Fruit fly (Drosophila melanogaster) whole organism, wandering third instar larva: ENCODE measurements around the gene CG17211.

ENCODE experiments used
- Abd-B ChIP-seq: fragments of >200 bp; optimal IDR thresholded peaks from 2 replicates; lab custom pipeline; 2017; ENCODE audit warnings: missing biosample characterization, missing genetic modification characterization
- CG32264 ChIP-seq: fragments of 200-800 bp; sonication (Bioruptor generic); optimal IDR thresholded peaks from 2 replicates; lab custom pipeline; 2016; ENCODE audit warnings: missing biosample characterization, missing genetic modification characterization
- CG9705 ChIP-seq: fragments of 200-800 bp; sonication (Bioruptor generic); optimal IDR thresholded peaks from 2 replicates; lab custom pipeline; 2018; ENCODE audit warnings: missing biosample characterization, mild to moderate bottlenecking, missing genetic modification characterization
- CrebA ChIP-seq: fragments of 200-800 bp; sonication (Bioruptor generic); optimal IDR thresholded peaks from 2 replicates; lab custom pipeline; 2016; ENCODE audit warnings: missing biosample characterization, mild to moderate bottlenecking, missing genetic modification characterization, borderline replicate concordance
- Dfd ChIP-seq: fragments of >200 bp; optimal IDR thresholded peaks from 2 replicates; lab custom pipeline; 2017; ENCODE audit warnings: missing biosample characterization, missing genetic modification characterization
- Dif ChIP-seq: fragments of 200-275, 200-300 bp; sonication (Bioruptor generic); optimal IDR thresholded peaks from 2 replicates; lab custom pipeline; 2018; ENCODE audit warnings: missing biosample characterization, missing genetic modification characterization; ENCODE audit not compliant: partially characterized antibody
- GATAd ChIP-seq: sonication (Bioruptor generic); optimal IDR thresholded peaks from 2 replicates; lab custom pipeline; 2016; ENCODE audit warnings: missing biosample characterization, missing genetic modification characterization
- HLH106 ChIP-seq: fragments of 200-800 bp; optimal IDR thresholded peaks from 3 replicates; lab custom pipeline; 2019; ENCODE audit warnings: missing biosample characterization, mild to moderate bottlenecking, missing genetic modification characterization, moderate library complexity
- Hnf4 ChIP-seq: fragments of 200-800 bp; sonication (Bioruptor generic); optimal IDR thresholded peaks from 2 replicates; lab custom pipeline; 2016; ENCODE audit warnings: missing biosample characterization, mild to moderate bottlenecking, missing genetic modification characterization
- Hr78 ChIP-seq: fragments of >200 bp; optimal IDR thresholded peaks from 2 replicates; lab custom pipeline; 2017; ENCODE audit warnings: missing biosample characterization, missing genetic modification characterization
- Hr83 ChIP-seq: fragments of 200-300 bp; sonication (Bioruptor generic); optimal IDR thresholded peaks from 2 replicates; lab custom pipeline; 2016; ENCODE audit warnings: missing biosample characterization, mild to moderate bottlenecking, missing genetic modification characterization, moderate library complexity; ENCODE audit not compliant: poor library complexity, severe bottlenecking
- Jra ChIP-seq: sonication (Bioruptor generic); optimal IDR thresholded peaks from 2 replicates; lab custom pipeline; 2016; ENCODE audit warnings: missing biosample characterization, missing genetic modification characterization
- Mio ChIP-seq: sonication (Bioruptor generic); optimal IDR thresholded peaks from 2 replicates; lab custom pipeline; 2016; ENCODE audit warnings: missing biosample characterization, missing genetic modification characterization
- Myc ChIP-seq: fragments of >200 bp; optimal IDR thresholded peaks from 2 replicates; lab custom pipeline; 2017
- N ChIP-seq: fragments of >200 bp; optimal IDR thresholded peaks from 2 replicates; lab custom pipeline; 2018; ENCODE audit warnings: missing biosample characterization, missing external identifiers, missing genetic modification characterization
- OdsH ChIP-seq: fragments of 200-800 bp; sonication (Bioruptor generic); optimal IDR thresholded peaks from 2 replicates; lab custom pipeline; 2016; ENCODE audit warnings: missing biosample characterization, mild to moderate bottlenecking, missing genetic modification characterization
- Rel ChIP-seq, 2 experiments: fragments of 200-800 bp; sonication (Bioruptor generic) in 1 of 2; optimal IDR thresholded peaks; 2 replicates in 1 of 2; 3 replicates in 1 of 2; lab custom pipeline; 2016 to 2019; ENCODE audit warnings: mild to moderate bottlenecking in 2 of 2, missing biosample characterization in 2 of 2, missing genetic modification characterization in 2 of 2, moderate library complexity in 1 of 2
- Sp1 ChIP-seq: fragments of 200-800 bp; sonication (Bioruptor generic); optimal IDR thresholded peaks from 3 replicates; lab custom pipeline; 2019; ENCODE audit warnings: missing biosample characterization, mild to moderate bottlenecking, missing genetic modification characterization, moderate library complexity
- Vsx2 ChIP-seq: fragments of 200-300, 225-300 bp; sonication (Bioruptor generic); optimal IDR thresholded peaks from 2 replicates; lab custom pipeline; 2018; ENCODE audit warnings: missing biosample characterization, missing genetic modification characterization; ENCODE audit not compliant: partially characterized antibody
- br ChIP-seq: fragments of 200-800 bp; sonication (Bioruptor generic); optimal IDR thresholded peaks from 2 replicates; lab custom pipeline; 2016; ENCODE audit warnings: missing biosample characterization, missing genetic modification characterization
- brk ChIP-seq: fragments of 200-800 bp; sonication (Bioruptor generic); optimal IDR thresholded peaks from 2 replicates; lab custom pipeline; 2016; ENCODE audit warnings: missing biosample characterization, mild to moderate bottlenecking, missing genetic modification characterization
- dl ChIP-seq, 2 experiments: fragments of 175-275, 200-275 bp in 1 of 2; fragments of 200-275 bp in 1 of 2; sonication (Bioruptor generic); optimal IDR thresholded peaks; lab custom pipeline; 2018; ENCODE audit warnings: mild to moderate bottlenecking in 2 of 2, missing biosample characterization in 2 of 2, missing genetic modification characterization in 2 of 2, moderate library complexity in 2 of 2; ENCODE audit not compliant: partially characterized antibody in 2 of 2, insufficient read depth in 1 of 2
- dmrt93B ChIP-seq: fragments of 200-800 bp; sonication (Bioruptor generic); optimal IDR thresholded peaks from 2 replicates; lab custom pipeline; 2018; ENCODE audit warnings: missing biosample characterization, mild to moderate bottlenecking, missing genetic modification characterization
- dsf ChIP-seq: sonication (Bioruptor generic); optimal IDR thresholded peaks from 2 replicates; lab custom pipeline; 2016; ENCODE audit warnings: missing biosample characterization, missing genetic modification characterization, borderline replicate concordance
- ey ChIP-seq: fragments of 200-800 bp; sonication (Bioruptor generic); optimal IDR thresholded peaks from 2 replicates; lab custom pipeline; 2016; ENCODE audit warnings: missing biosample characterization, missing genetic modification characterization
- foxo ChIP-seq, 2 experiments: fragments of 200-800 bp; sonication (Bioruptor generic); optimal IDR thresholded peaks; 2 replicates in 1 of 2; 3 replicates in 1 of 2; lab custom pipeline; 2016 to 2017; ENCODE audit warnings: missing biosample characterization in 2 of 2, missing genetic modification characterization in 2 of 2
- fru ChIP-seq: fragments of 200-800 bp; sonication (Bioruptor generic); optimal IDR thresholded peaks from 3 replicates; lab custom pipeline; 2016; ENCODE audit warnings: missing biosample characterization, mild to moderate bottlenecking, missing genetic modification characterization
- h ChIP-seq: fragments of 200-800 bp; sonication (Bioruptor generic); optimal IDR thresholded peaks from 3 replicates; lab custom pipeline; 2016; ENCODE audit warnings: missing biosample characterization, mild to moderate bottlenecking, missing genetic modification characterization
- jim ChIP-seq: fragments of 175-275, 200-325 bp; sonication (Bioruptor generic); optimal IDR thresholded peaks from 2 replicates; lab custom pipeline; 2016; ENCODE audit warnings: missing biosample characterization, mild to moderate bottlenecking, missing genetic modification characterization
- lola ChIP-seq: fragments of >200 bp; optimal IDR thresholded peaks from 2 replicates; lab custom pipeline; 2017; ENCODE audit warnings: missing biosample characterization, missing genetic modification characterization
- pan ChIP-seq: fragments of >200 bp; optimal IDR thresholded peaks from 2 replicates; lab custom pipeline; 2017
- psq ChIP-seq: fragments of 200-800 bp; sonication (Bioruptor generic); optimal IDR thresholded peaks from 3 replicates; lab custom pipeline; 2017; ENCODE audit warnings: missing biosample characterization, mild to moderate bottlenecking, missing genetic modification characterization, moderate library complexity
- rgr ChIP-seq: fragments of 200-800 bp; sonication (Bioruptor generic); optimal IDR thresholded peaks from 3 replicates; lab custom pipeline; 2016; ENCODE audit warnings: missing biosample characterization, mild to moderate bottlenecking, missing genetic modification characterization
- sage ChIP-seq: fragments of 200-800 bp; sonication (Bioruptor generic); optimal IDR thresholded peaks from 2 replicates; lab custom pipeline; 2016; ENCODE audit warnings: missing biosample characterization, mild to moderate bottlenecking, missing genetic modification characterization
- sv ChIP-seq: fragments of 200-800 bp; sonication (Bioruptor generic); optimal IDR thresholded peaks from 3 replicates; lab custom pipeline; 2016; ENCODE audit warnings: missing biosample characterization, missing genetic modification characterization
- tai ChIP-seq: sonication (Bioruptor generic); optimal IDR thresholded peaks from 2 replicates; lab custom pipeline; 2016; ENCODE audit warnings: missing biosample characterization, missing genetic modification characterization
- usp ChIP-seq: fragments of >200 bp; optimal IDR thresholded peaks from 2 replicates; lab custom pipeline; 2017; ENCODE audit warnings: missing biosample characterization, missing genetic modification characterization
- woc ChIP-seq: sonication (Bioruptor generic); optimal IDR thresholded peaks from 2 replicates; lab custom pipeline; 2016; ENCODE audit warnings: missing biosample characterization, mild to moderate bottlenecking, missing genetic modification characterization

CG17211 gene

DNA sequence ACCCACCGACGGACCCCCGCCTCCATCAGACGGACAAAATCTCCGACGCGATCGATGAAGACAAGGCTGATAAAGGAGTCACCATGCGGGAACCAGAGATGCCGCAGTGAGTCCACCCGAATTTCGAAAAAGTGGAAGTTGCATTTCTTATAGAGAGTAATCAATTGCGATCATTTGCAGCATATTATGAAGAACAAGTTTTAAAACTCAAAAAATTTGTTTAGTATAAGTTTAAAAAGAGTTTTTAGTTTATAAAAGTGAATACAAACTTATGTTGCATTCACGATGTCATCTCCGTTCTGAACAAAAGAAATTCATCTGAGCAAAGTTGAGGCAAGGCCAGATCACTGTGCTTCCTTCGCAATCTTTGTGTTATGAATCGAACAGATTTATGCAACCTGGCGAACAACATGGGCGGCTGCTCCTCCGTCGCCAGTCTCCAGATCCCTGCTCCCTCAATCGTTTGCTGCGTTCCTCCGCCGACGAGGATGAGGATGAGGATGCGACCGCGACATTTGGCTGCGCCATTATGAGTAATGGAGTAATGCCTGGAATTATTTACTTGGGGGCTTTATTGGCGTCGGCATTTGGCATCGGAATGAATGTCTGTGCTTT is 1.1 kb upstream of the CG17211 start:
- no peak for TF ChIP-seq Hr78
- TF ChIP-seq lola (GFP tag; lab: Kevin White, UChicago) = no peak
- peak; percentile 87 for TF ChIP-seq woc (GFP tag; lab: Kevin White, UChicago)
- TF ChIP-seq sv (GFP tag; lab: Kevin White, UChicago) = no peak
- peak; percentile 12 for TF ChIP-seq Myc (lab: Kevin White, UChicago)
- no peak for TF ChIP-seq dmrt93B (GFP tag; lab: Kevin White, UChicago)
- no peak for TF ChIP-seq Jra
- TF ChIP-seq Sp1 = peak; percentile 47
- TF ChIP-seq psq = peak; percentile 46
- no peak for TF ChIP-seq tai (GFP tag; lab: Kevin White, UChicago)
- no peak for TF ChIP-seq Mio (GFP tag; lab: Kevin White, UChicago)
- TF ChIP-seq Vsx2 (GFP tag; lab: Kevin White, UChicago) = no peak
- TF ChIP-seq dsf (GFP tag; lab: Kevin White, UChicago) = no peak
- TF ChIP-seq HLH106 (tag; lab: Kevin White, UChicago) = peak; percentile 47
- TF ChIP-seq usp (GFP tag; lab: Kevin White, UChicago) = no peak
- TF ChIP-seq pan = no peak
- no peak for TF ChIP-seq Hr83 (GFP tag; lab: Kevin White, UChicago)
- no peak for TF ChIP-seq Rel (GFP tag; optimal IDR thresholded peaks at IDR 0.05; lab: Kevin White, UChicago)
- no peak for TF ChIP-seq Rel (tag; optimal IDR thresholded peaks at IDR 0.05; lab: Kevin White, UChicago)
- no peak for TF ChIP-seq jim (GFP tag; lab: Kevin White, UChicago)
- no peak for TF ChIP-seq dl (GFP tag; optimal IDR thresholded peaks at IDR 0.05; lab: Kevin White, UChicago; ENCODE audit: insufficient read depth in 1 of 2, partially characterized antibody in 2 of 2)
- no peak for TF ChIP-seq N (GFP tag; lab: Kevin White, UChicago)
- peak; percentile 51 for TF ChIP-seq ey (GFP tag; lab: Kevin White, UChicago)
- no peak for TF ChIP-seq CG9705
- no peak for TF ChIP-seq GATAd (GFP tag; lab: Kevin White, UChicago)
- peak; percentile 39 for TF ChIP-seq Hnf4
- no peak for TF ChIP-seq Abd-B (GFP tag; lab: Kevin White, UChicago)
- peak; percentile 87 for TF ChIP-seq fru (GFP tag; lab: Kevin White, UChicago)
- TF ChIP-seq sage (GFP tag; lab: Kevin White, UChicago) = no peak
- TF ChIP-seq br (GFP tag; lab: Kevin White, UChicago) = peak; percentile 56
- no peak for TF ChIP-seq CG32264 (GFP tag; lab: Kevin White, UChicago)
- TF ChIP-seq OdsH = peak; percentile 49
- peak; percentile 45 for TF ChIP-seq h (GFP tag; lab: Kevin White, UChicago)
- no peak for TF ChIP-seq CrebA
- no peak for TF ChIP-seq Dfd (GFP tag; lab: Kevin White, UChicago)
- TF ChIP-seq brk (GFP tag; lab: Kevin White, UChicago) = no peak
- TF ChIP-seq rgr (GFP tag; lab: Kevin White, UChicago) = peak; percentile 12
- peak in 1 of 2 experiments; percentile 21 for TF ChIP-seq foxo (GFP tag; optimal IDR thresholded peaks at IDR 0.05; lab: Kevin White, UChicago)
- TF ChIP-seq Dif (GFP tag; lab: Kevin White, UChicago) = no peak
- TF ChIP-seq, all 38 proteins: peak for 13

DNA sequence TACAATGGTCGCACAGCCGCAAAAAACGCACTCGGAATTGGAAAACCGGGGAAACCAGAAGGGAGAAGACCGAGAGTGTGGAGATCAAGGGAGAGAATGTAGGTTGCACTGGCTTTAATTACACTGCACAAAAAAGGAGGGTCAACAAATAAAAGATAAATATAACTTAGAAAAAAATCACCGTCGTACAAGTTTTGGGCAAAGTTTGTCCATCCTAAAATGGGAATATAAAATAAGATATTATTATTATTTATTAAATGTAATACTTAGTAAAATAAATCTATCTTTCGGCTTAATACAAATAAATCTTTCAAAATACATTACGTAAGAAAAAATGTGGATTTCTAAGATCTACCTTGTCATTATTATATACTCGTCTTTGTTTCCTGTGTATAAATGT is 1.6 kb downstream of the CG17211 start:
- TF ChIP-seq rgr (GFP tag; lab: Kevin White, UChicago) = no peak
- TF ChIP-seq Abd-B (GFP tag; lab: Kevin White, UChicago) = no peak
- no peak for TF ChIP-seq dl (GFP tag; optimal IDR thresholded peaks at IDR 0.05; lab: Kevin White, UChicago; ENCODE audit: insufficient read depth in 1 of 2, partially characterized antibody in 2 of 2)
- TF ChIP-seq dsf (GFP tag; lab: Kevin White, UChicago) = no peak
- TF ChIP-seq h (GFP tag; lab: Kevin White, UChicago) = no peak
- TF ChIP-seq Dif (GFP tag; lab: Kevin White, UChicago) = no peak
- no peak for TF ChIP-seq CrebA
- TF ChIP-seq Dfd (GFP tag; lab: Kevin White, UChicago) = no peak
- no peak for TF ChIP-seq Hnf4
- no peak for TF ChIP-seq ey (GFP tag; lab: Kevin White, UChicago)
- TF ChIP-seq pan = no peak
- TF ChIP-seq sage (GFP tag; lab: Kevin White, UChicago) = no peak
- no peak for TF ChIP-seq dmrt93B (GFP tag; lab: Kevin White, UChicago)
- no peak for TF ChIP-seq CG9705
- TF ChIP-seq Rel (GFP tag; optimal IDR thresholded peaks at IDR 0.05; lab: Kevin White, UChicago) = no peak
- TF ChIP-seq Rel (tag; optimal IDR thresholded peaks at IDR 0.05; lab: Kevin White, UChicago) = no peak
- no peak for TF ChIP-seq OdsH
- no peak for TF ChIP-seq CG32264 (GFP tag; lab: Kevin White, UChicago)
- no peak for TF ChIP-seq Myc (lab: Kevin White, UChicago)
- no peak for TF ChIP-seq brk (GFP tag; lab: Kevin White, UChicago)
